Worm (Caenorhabditis elegans) whole organism, L4/young adult: ENCODE measurements around the gene snf-12.

Source experiments
- W03F9.2 ChIP-seq: fragments of 150-350 bp; optimal IDR thresholded peaks from 2 replicates; lab custom pipeline; 2014; ENCODE audit warnings: missing biosample characterization, missing genetic modification characterization
- dao-5 ChIP-seq: sonication (generic microtip); optimal IDR thresholded peaks from 2 replicates; lab custom pipeline; 2016; ENCODE audit warnings: missing genotype, missing genetic modification characterization, moderate library complexity, missing compliant biosample characterization
- him-1 ChIP-seq: sonication (generic microtip); optimal IDR thresholded peaks from 2 replicates; lab custom pipeline; 2016; ENCODE audit warnings: missing genotype, missing genetic modification reagents, missing genetic modification characterization, missing compliant biosample characterization

- TF ChIP-seq W03F9.2 (tag; lab: Kevin White, UChicago) = no peak
- no peak for TF ChIP-seq him-1 (tag; lab: Kevin White, UChicago)
- TF ChIP-seq dao-5 = no peak
Observed at ce11 chrX:9027304-9027703, 2.0 kb upstream of the snf-12 start, which contains the start of gene T25B6.3.
